Worm (Caenorhabditis elegans) whole organism, L4/young adult: ENCODE results near the gene Y77E11A.16.

ENCODE experiments used
- W03F9.2 ChIP-seq: fragments of 150-350 bp; optimal IDR thresholded peaks from 2 replicates; lab custom pipeline; 2014; ENCODE audit warnings: missing biosample characterization, missing genetic modification characterization
- dao-5 ChIP-seq: sonication (generic microtip); optimal IDR thresholded peaks from 2 replicates; lab custom pipeline; 2016; ENCODE audit warnings: missing genotype, missing genetic modification characterization, moderate library complexity, missing compliant biosample characterization
- him-1 ChIP-seq: sonication (generic microtip); optimal IDR thresholded peaks from 2 replicates; lab custom pipeline; 2016; ENCODE audit warnings: missing genotype, missing genetic modification reagents, missing genetic modification characterization, missing compliant biosample characterization

DNA sequence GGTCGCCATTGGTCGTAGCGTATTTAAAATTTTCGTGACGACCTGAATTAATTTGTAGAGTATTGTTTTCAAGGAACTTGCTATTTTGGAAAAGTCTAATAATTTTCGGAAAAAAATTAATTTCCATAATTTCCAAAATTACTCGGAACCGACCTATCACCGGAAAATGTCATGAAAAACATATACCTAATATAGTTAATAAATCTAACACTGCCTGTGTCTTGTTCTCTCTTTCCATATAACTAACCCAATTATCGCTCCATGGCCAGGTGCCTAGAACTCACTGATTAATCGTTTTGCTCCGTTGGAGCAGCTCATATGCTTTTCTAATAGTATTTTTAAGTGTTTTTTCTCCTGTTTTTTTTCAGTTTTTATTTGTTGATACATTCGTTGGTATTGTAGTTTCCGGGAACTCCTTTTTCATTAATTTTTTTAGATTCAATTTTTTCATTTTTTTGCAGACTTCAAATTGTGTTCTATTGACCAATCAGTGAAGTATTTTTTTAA lies at the start of gene Y77E11A.16:
- TF ChIP-seq him-1 (tag; lab: Kevin White, UChicago) (no peak), W03F9.2 (no peak), dao-5 (no peak)
